Fruit fly (Drosophila melanogaster): ENCODE results near the gene CG42748.

Gene CG42748

DNA sequence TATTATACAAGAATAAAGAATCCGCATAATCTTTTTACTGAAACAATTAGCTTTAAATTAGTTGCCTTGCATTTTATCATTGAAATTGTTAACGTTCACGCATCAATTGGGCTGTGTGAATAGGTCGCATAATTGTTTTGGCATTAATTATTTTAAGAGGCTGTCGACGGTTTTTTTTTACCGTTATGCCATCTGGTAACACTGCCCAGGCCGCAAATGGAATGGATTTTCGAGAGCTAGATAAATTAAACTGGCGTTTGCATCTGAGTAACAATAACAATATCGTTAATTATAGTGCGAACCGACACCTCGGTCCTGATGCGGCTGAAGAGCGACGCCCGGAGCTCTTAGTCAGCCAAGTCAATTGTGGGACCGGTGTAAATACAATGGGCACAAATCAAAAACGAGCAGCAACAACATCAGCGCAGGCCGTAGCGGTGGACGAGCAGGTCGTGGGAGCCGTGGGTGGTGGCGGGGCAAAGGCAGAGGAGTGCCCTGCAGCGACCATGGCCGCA lies 9.3 kb upstream of the CG42748 start:
- TF ChIP-seq Hnf4 (GFP tag; optimal IDR thresholded peaks at IDR 0.05) (no peak), Myc (optimal IDR thresholded peaks at IDR 0.05) (peak; percentile 11), N (GFP tag; optimal IDR thresholded peaks at IDR 0.05) (peak; percentile 92), psq (GFP tag; optimal IDR thresholded peaks at IDR 0.05) (no peak), fru (GFP tag; optimal IDR thresholded peaks at IDR 0.05) (no peak), rgr (GFP tag; optimal IDR thresholded peaks at IDR 0.05) (no peak), Hr78 (GFP tag; optimal IDR thresholded peaks at IDR 0.05) (peak; percentile 70), usp (GFP tag; optimal IDR thresholded peaks at IDR 0.05) (no peak), HLH106 (tag; optimal IDR thresholded peaks at IDR 0.05) (peak; percentile 25), woc (GFP tag; optimal IDR thresholded peaks at IDR 0.05) (peak; percentile 63), lola (GFP tag; optimal IDR thresholded peaks at IDR 0.05) (peak; percentile 92)

DNA sequence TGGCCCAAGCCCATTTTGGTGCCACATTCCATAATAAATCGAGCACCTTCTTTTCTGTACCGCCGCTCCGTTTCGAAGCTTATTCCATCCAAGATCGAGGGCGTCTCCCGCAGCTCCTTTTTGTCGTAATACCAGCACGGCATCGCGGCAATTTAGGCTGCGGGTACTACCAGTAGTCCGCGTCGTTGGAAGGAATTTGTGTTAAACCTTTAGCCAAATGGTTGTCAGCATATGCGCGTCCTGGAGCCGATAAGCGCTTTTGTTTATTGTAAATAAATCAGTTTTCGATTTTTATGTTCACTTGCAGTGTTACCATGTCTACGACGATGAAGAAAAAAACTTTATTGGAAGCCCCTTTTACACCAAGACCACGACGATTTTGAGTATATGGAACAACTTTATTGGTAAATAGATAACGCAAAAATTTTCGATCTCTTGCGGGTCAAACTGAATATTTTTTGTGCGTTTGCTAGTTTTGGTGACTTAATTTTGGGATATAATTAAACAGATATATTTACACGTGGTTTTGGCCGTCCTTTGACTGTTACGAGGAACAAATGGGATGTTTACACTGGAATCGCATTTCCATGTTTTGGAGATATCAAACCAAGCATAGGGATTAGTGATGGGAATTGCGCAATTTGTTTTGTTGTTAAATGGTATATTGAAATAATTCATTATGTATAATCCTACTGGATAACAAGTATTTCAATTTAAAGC lies 1.3 kb upstream of the CG42748 start, which contains the start of gene CycK:
CycK (minus strand) TSS at position 562 of the 720 bp plus-strand sequence.
- no peak for TF ChIP-seq Rel (GFP tag; optimal IDR thresholded peaks at IDR 0.05)
- TF ChIP-seq Rel (tag; optimal IDR thresholded peaks at IDR 0.05), result peak; percentile 8
- TF ChIP-seq lola (GFP tag; optimal IDR thresholded peaks at IDR 0.05), result no peak
- no peak for TF ChIP-seq br (GFP tag; optimal IDR thresholded peaks at IDR 0.05)
- peak; percentile 65 for TF ChIP-seq N (GFP tag; optimal IDR thresholded peaks at IDR 0.05)
- peak; percentile 53 for TF ChIP-seq Myc (optimal IDR thresholded peaks at IDR 0.05)
- peak; percentile 32 for TF ChIP-seq Hnf4 (GFP tag; optimal IDR thresholded peaks at IDR 0.05)
- peak; percentile 74 for TF ChIP-seq woc (GFP tag; optimal IDR thresholded peaks at IDR 0.05)
- peak; percentile 43 for TF ChIP-seq HLH106 (tag; optimal IDR thresholded peaks at IDR 0.05)
- no peak for TF ChIP-seq pan (optimal IDR thresholded peaks at IDR 0.05)
- TF ChIP-seq foxo (GFP tag; optimal IDR thresholded peaks at IDR 0.05), result peak in 1 of 2 experiments; percentile 3

DNA sequence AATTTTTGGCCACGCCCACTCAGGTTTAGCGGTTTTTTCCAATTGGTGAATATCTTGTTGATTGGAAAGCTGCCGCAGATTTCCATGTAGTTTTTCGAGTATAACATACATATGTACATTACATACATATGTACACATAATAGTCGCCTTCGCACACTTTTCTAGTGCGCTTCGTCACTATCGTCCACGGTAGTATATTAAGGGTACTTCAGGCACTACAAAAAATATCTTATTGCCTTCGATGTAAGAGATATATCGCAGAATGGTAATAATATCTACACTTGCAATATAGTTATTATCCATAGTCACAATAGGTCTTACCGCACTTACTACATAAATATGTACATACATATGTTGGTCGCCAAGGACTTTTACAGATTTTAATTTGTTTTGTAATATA lies 2.0 kb downstream of the CG42748 start:
- TF ChIP-seq Mio (GFP tag; optimal IDR thresholded peaks at IDR 0.05) (no peak), tai (GFP tag; optimal IDR thresholded peaks at IDR 0.05) (no peak), psq (GFP tag; optimal IDR thresholded peaks at IDR 0.05) (no peak), CG9705 (GFP tag; optimal IDR thresholded peaks at IDR 0.05) (no peak), Rel (GFP tag; optimal IDR thresholded peaks at IDR 0.05) (no peak), Rel (tag; optimal IDR thresholded peaks at IDR 0.05) (no peak), usp (GFP tag; optimal IDR thresholded peaks at IDR 0.05) (no peak), sv (GFP tag; optimal IDR thresholded peaks at IDR 0.05) (no peak), pan (optimal IDR thresholded peaks at IDR 0.05) (no peak), N (GFP tag; optimal IDR thresholded peaks at IDR 0.05) (no peak), dl (GFP tag; optimal IDR thresholded peaks at IDR 0.05; ENCODE audit: insufficient read depth in 1 of 2, partially characterized antibody in 2 of 2) (no peak), HLH106 (tag; optimal IDR thresholded peaks at IDR 0.05) (no peak), h (GFP tag; optimal IDR thresholded peaks at IDR 0.05) (no peak), dmrt93B (GFP tag; optimal IDR thresholded peaks at IDR 0.05) (no peak), GATAd (GFP tag; optimal IDR thresholded peaks at IDR 0.05) (no peak), jim (GFP tag; optimal IDR thresholded peaks at IDR 0.05) (no peak), Dfd (GFP tag; optimal IDR thresholded peaks at IDR 0.05) (no peak)

DNA sequence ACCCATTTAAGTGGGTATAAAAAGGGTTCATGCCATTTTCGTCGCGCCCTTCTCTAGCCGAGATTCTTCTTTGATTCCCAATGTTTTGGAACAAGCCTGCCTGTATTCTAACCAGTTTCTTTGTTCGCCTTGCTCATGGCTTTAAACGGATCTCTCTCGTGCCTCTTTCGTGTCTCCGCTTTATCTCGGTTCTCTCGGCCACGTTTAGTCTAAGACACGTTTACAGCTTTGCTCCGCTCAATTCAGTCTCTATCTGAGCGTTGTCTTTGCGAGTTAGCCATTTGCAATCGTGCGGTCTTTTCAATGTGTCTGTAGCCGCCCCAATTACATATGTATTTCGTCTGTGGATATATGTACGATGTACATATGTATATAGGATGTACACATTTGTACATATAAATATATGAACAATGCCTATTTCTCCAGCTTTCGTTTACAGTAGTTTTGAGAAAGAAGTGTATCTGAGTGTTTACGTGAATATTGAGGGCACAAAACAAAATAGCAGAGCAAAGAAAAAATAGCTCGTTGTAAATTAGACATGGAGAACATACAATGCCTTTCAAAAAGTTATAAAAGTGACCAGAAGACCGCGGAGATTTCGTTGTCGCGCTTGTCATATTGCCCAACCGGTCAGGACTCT lies 3.2 kb downstream of the CG42748 start:
- no peak for TF ChIP-seq sage (GFP tag; optimal IDR thresholded peaks at IDR 0.05)
- peak; percentile 33 for TF ChIP-seq Hr83 (GFP tag; optimal IDR thresholded peaks at IDR 0.05; ENCODE audit: poor library complexity, severe bottlenecking)
- peak; percentile 58 to 79 for TF ChIP-seq dl (GFP tag; optimal IDR thresholded peaks at IDR 0.05; ENCODE audit: insufficient read depth in 1 of 2, partially characterized antibody in 2 of 2)
- TF ChIP-seq Rel (GFP tag; optimal IDR thresholded peaks at IDR 0.05), result peak; percentile 15
- no peak for TF ChIP-seq Rel (tag; optimal IDR thresholded peaks at IDR 0.05)
- TF ChIP-seq sv (GFP tag; optimal IDR thresholded peaks at IDR 0.05), result no peak
- TF ChIP-seq psq (GFP tag; optimal IDR thresholded peaks at IDR 0.05), result peak; percentile 20
- no peak for TF ChIP-seq pan (optimal IDR thresholded peaks at IDR 0.05)
- TF ChIP-seq CrebA (GFP tag; optimal IDR thresholded peaks at IDR 0.05; ENCODE audit: borderline replicate concordance), result peak; percentile 88
- peak; percentile 34 for TF ChIP-seq brk (GFP tag; optimal IDR thresholded peaks at IDR 0.05)
- TF ChIP-seq Dif (GFP tag; optimal IDR thresholded peaks at IDR 0.05; ENCODE audit: partially characterized antibody), result peak; percentile 79
- peak; percentile 68 for TF ChIP-seq Vsx2 (GFP tag; optimal IDR thresholded peaks at IDR 0.05; ENCODE audit: partially characterized antibody)
- peak; percentile 25 for TF ChIP-seq woc (GFP tag; optimal IDR thresholded peaks at IDR 0.05)
- TF ChIP-seq Mio (GFP tag; optimal IDR thresholded peaks at IDR 0.05), result no peak
- no peak for TF ChIP-seq HLH106 (tag; optimal IDR thresholded peaks at IDR 0.05)
- peak; percentile 4 for TF ChIP-seq rgr (GFP tag; optimal IDR thresholded peaks at IDR 0.05)

Data from whole organism, wandering third instar larva.